Fruit fly (Drosophila melanogaster) whole organism, embryonic: ENCODE results near the gene Nlg4.

Source experiments
- ATbp ChIP-seq: fragments of 200-800 bp; sonication (Bioruptor generic); optimal IDR thresholded peaks from 2 replicates; lab custom pipeline; 2017; ENCODE audit warnings: missing biosample characterization, mild to moderate bottlenecking, missing genetic modification characterization, missing genetic modification reagents
- Antp ChIP-seq: fragments of 200-800 bp; sonication (Bioruptor generic); optimal IDR thresholded peaks from 3 replicates; lab custom pipeline; 2016; ENCODE audit warnings: missing biosample characterization, missing genetic modification characterization
- Atf-2 ChIP-seq: fragments of 200-800 bp; sonication (Bioruptor generic); optimal IDR thresholded peaks from 2 replicates; lab custom pipeline; 2016; ENCODE audit warnings: missing biosample characterization, missing genetic modification characterization
- BEAF-32 ChIP-seq: fragments of 200-800 bp; sonication (Bioruptor generic); optimal IDR thresholded peaks from 3 replicates; lab custom pipeline; 2017; ENCODE audit warnings: missing biosample characterization, missing genetic modification characterization, mild to moderate bottlenecking, moderate library complexity, missing genetic modification reagents
- CG10267 ChIP-seq: fragments of 200-800 bp; sonication (Bioruptor generic); optimal IDR thresholded peaks from 2 replicates; lab custom pipeline; 2018; ENCODE audit warnings: missing biosample characterization, mild to moderate bottlenecking, missing genetic modification characterization, moderate library complexity
- CG10431 ChIP-seq: fragments of 200-800 bp; sonication (Bioruptor generic); optimal IDR thresholded peaks from 3 replicates; lab custom pipeline; 2018; ENCODE audit warnings: missing biosample characterization, mild to moderate bottlenecking, missing genetic modification characterization
- CG11456 ChIP-seq: fragments of 200-800 bp; sonication (Bioruptor generic); IDR thresholded peaks from 3 replicates; pipeline ENCODE4 v1.3.6; 2022; ENCODE audit warnings: missing biosample characterization, missing genetic modification characterization
- CG1529 ChIP-seq: fragments of 200-800 bp; sonication (Bioruptor generic); optimal IDR thresholded peaks from 3 replicates; lab custom pipeline; 2018; ENCODE audit warnings: missing biosample characterization, missing genetic modification characterization
- CG15514 ChIP-seq: fragments of 200-800 bp; sonication (Bioruptor generic); optimal IDR thresholded peaks from 3 replicates; lab custom pipeline; 2017; ENCODE audit warnings: missing biosample characterization, missing genetic modification characterization, mild to moderate bottlenecking, moderate library complexity, missing genetic modification reagents
- CG16813 ChIP-seq: fragments of 200-800 bp; sonication (Bioruptor generic); IDR thresholded peaks from 3 replicates; pipeline ENCODE4 v1.3.6; 2022; ENCODE audit warnings: missing biosample characterization, missing genetic modification characterization; ENCODE audit not compliant: partially characterized antibody
- CG30403 ChIP-seq: fragments of 200-800 bp; sonication (Bioruptor generic); optimal IDR thresholded peaks from 3 replicates; lab custom pipeline; 2016; ENCODE audit warnings: missing biosample characterization, missing genetic modification characterization
- CG31441 ChIP-seq: fragments of 200-800 bp; sonication (Bioruptor generic); IDR thresholded peaks from 2 replicates; pipeline ENCODE4 v1.3.6; 2022; ENCODE audit warnings: missing biosample characterization, missing genetic modification characterization
- CG32532 ChIP-seq: fragments of 200-800 bp; sonication (Bioruptor generic); IDR thresholded peaks from 2 replicates; pipeline ENCODE4 v1.3.6; 2022; ENCODE audit warnings: missing biosample characterization, missing genetic modification characterization
- CG3407 ChIP-seq: fragments of 200-800 bp; sonication (Bioruptor generic); optimal IDR thresholded peaks from 2 replicates; lab custom pipeline; 2018; ENCODE audit warnings: missing biosample characterization, mild to moderate bottlenecking, missing genetic modification characterization
- CG3847 ChIP-seq: fragments of 200-800 bp; sonication (Bioruptor generic); IDR thresholded peaks from 2 replicates; pipeline ENCODE4 v1.3.6; 2022; ENCODE audit warnings: missing biosample characterization, missing genetic modification characterization
- CG4424 ChIP-seq: fragments of 200-800 bp; sonication (Bioruptor generic); optimal IDR thresholded peaks from 3 replicates; lab custom pipeline; 2016; ENCODE audit warnings: missing biosample characterization, missing genetic modification characterization
- CG4707 ChIP-seq: fragments of 200-800 bp; sonication (Bioruptor generic); optimal IDR thresholded peaks from 2 replicates; lab custom pipeline; 2018; ENCODE audit warnings: missing biosample characterization, mild to moderate bottlenecking, missing genetic modification characterization, moderate library complexity
- CG6272 ChIP-seq: fragments of 200-800 bp; sonication (Bioruptor generic); IDR thresholded peaks from 2 replicates; pipeline ENCODE4 v1.3.6; 2022; ENCODE audit warnings: missing biosample characterization, missing genetic modification characterization
- CG6791 ChIP-seq: fragments of 200-800 bp; sonication (Bioruptor generic); IDR thresholded peaks from 3 replicates; pipeline ENCODE4 v1.3.6; 2022; ENCODE audit warnings: missing biosample characterization, missing genetic modification characterization; ENCODE audit not compliant: partially characterized antibody
- CG8478 ChIP-seq: fragments of >200 bp; optimal IDR thresholded peaks from 2 replicates; lab custom pipeline; 2018
- CG9797 ChIP-seq: fragments of 200-800 bp; sonication (Bioruptor generic); optimal IDR thresholded peaks from 3 replicates; lab custom pipeline; 2018; ENCODE audit warnings: missing biosample characterization, mild to moderate bottlenecking, missing genetic modification characterization
- Dfd ChIP-seq, 2 experiments: fragments of >200 bp; optimal IDR thresholded peaks; 2 replicates each; lab custom pipeline; 2017; ENCODE audit warnings: missing biosample characterization in 2 of 2, missing genetic modification characterization in 2 of 2
- Dll ChIP-seq: fragments of 200-800 bp; sonication (Bioruptor generic); IDR thresholded peaks from 4 replicates; pipeline ENCODE4 v1.3.6; 2022; ENCODE audit warnings: missing biosample characterization, missing genetic modification characterization; ENCODE audit not compliant: partially characterized antibody
- Doc3 ChIP-seq: fragments of 200-800 bp; sonication (Bioruptor generic); IDR thresholded peaks from 3 replicates; pipeline ENCODE4 v1.3.6; 2022; ENCODE audit warnings: missing biosample characterization, missing genetic modification characterization; ENCODE audit not compliant: partially characterized antibody
- GATAe ChIP-seq: fragments of 200-800 bp; sonication (Bioruptor generic); conservative IDR thresholded peaks from 2 replicates; pipeline ENCODE4 v1.3.6; 2022; ENCODE audit warnings: missing biosample characterization, missing genetic modification characterization
- HHEX ChIP-seq: fragments of 200-800 bp; sonication (Bioruptor generic); optimal IDR thresholded peaks from 3 replicates; lab custom pipeline; 2017; ENCODE audit warnings: missing biosample characterization, mild to moderate bottlenecking, missing genetic modification characterization, missing genetic modification reagents
- Hand ChIP-seq: fragments of 200-800 bp; sonication (Bioruptor generic); optimal IDR thresholded peaks from 2 replicates; lab custom pipeline; 2017; ENCODE audit warnings: mild to moderate bottlenecking, missing biosample characterization, missing genetic modification reagents, missing genetic modification characterization
- Jarid2 ChIP-seq: fragments of 200-800 bp; sonication (Bioruptor generic); optimal IDR thresholded peaks from 3 replicates; lab custom pipeline; 2017; ENCODE audit warnings: mild to moderate bottlenecking, missing biosample characterization, missing genetic modification reagents, missing genetic modification characterization
- Med ChIP-seq: fragments of 200-800 bp; sonication (Bioruptor generic); peaks from one replicate; lab custom pipeline; 2016; ENCODE audit warnings: missing biosample characterization, missing genetic modification characterization, mild to moderate bottlenecking, inconsistent platforms, moderate library complexity
- NFAT ChIP-seq: fragments of 200-800 bp; sonication (Bioruptor generic); IDR thresholded peaks from 2 replicates; pipeline ENCODE4 v1.3.6; 2022; ENCODE audit warnings: missing biosample characterization, missing genetic modification characterization
- Nf-YC ChIP-seq: fragments of 200-800 bp; optimal IDR thresholded peaks from 3 replicates; lab custom pipeline; 2019; ENCODE audit warnings: missing biosample characterization, mild to moderate bottlenecking, missing genetic modification characterization, moderate library complexity
- Opbp ChIP-seq: fragments of 200-800 bp; sonication (Bioruptor generic); IDR thresholded peaks from 3 replicates; pipeline ENCODE4 v1.3.6; 2022; ENCODE audit warnings: missing biosample characterization, missing genetic modification characterization; ENCODE audit not compliant: partially characterized antibody
- Pdp1 ChIP-seq, 2 experiments: fragments of 200-800 bp; sonication (Bioruptor generic); optimal IDR thresholded peaks; 3 replicates each; lab custom pipeline; 2016; ENCODE audit warnings: missing biosample characterization in 2 of 2, missing genetic modification characterization in 2 of 2, mild to moderate bottlenecking in 1 of 2, moderate library complexity in 1 of 2
- Vsx1 ChIP-seq: fragments of 200-800 bp; sonication (Bioruptor generic); optimal IDR thresholded peaks from 2 replicates; lab custom pipeline; 2017; ENCODE audit warnings: missing biosample characterization, mild to moderate bottlenecking, missing genetic modification characterization, missing genetic modification reagents
- ab ChIP-seq: fragments of 200-800 bp; sonication (Bioruptor generic); optimal IDR thresholded peaks from 2 replicates; lab custom pipeline; 2016; ENCODE audit warnings: missing biosample characterization, missing genetic modification characterization
- ara ChIP-seq: fragments of 200-800 bp; sonication (Bioruptor generic); IDR thresholded peaks from 2 replicates; pipeline ENCODE4 v1.3.6; 2022; ENCODE audit warnings: missing biosample characterization, missing genetic modification characterization
- bsh ChIP-seq, 2 experiments: fragments of 200-800 bp; sonication (Bioruptor generic); optimal IDR thresholded peaks; 2 replicates each; lab custom pipeline; 2017 to 2018; ENCODE audit warnings: mild to moderate bottlenecking in 2 of 2, missing biosample characterization in 2 of 2, missing genetic modification characterization in 2 of 2, moderate library complexity in 1 of 2
- danr ChIP-seq: fragments of 200-800 bp; sonication (Bioruptor generic); IDR thresholded peaks from 2 replicates; pipeline ENCODE4 v1.3.6; 2022; ENCODE audit warnings: missing biosample characterization, missing genetic modification characterization
- dmrt99B ChIP-seq: fragments of 200-800 bp; sonication (Bioruptor generic); optimal IDR thresholded peaks from 2 replicates; lab custom pipeline; 2018; ENCODE audit warnings: missing biosample characterization, mild to moderate bottlenecking, missing genetic modification characterization, moderate library complexity
- inv ChIP-seq: fragments of 200-800 bp; sonication (Bioruptor generic); IDR thresholded peaks from 2 replicates; pipeline ENCODE4 v1.3.6; 2022; ENCODE audit warnings: missing biosample characterization, missing genetic modification characterization; ENCODE audit not compliant: partially characterized antibody
- knrl ChIP-seq: fragments of 200-800 bp; sonication (Bioruptor generic); IDR thresholded peaks from 3 replicates; pipeline ENCODE4 v1.3.6; 2022; ENCODE audit warnings: missing biosample characterization, missing genetic modification characterization; ENCODE audit not compliant: partially characterized antibody
- oc ChIP-seq: fragments of 200-800 bp; sonication (Bioruptor generic); optimal IDR thresholded peaks from 2 replicates; lab custom pipeline; 2018; ENCODE audit warnings: missing biosample characterization, mild to moderate bottlenecking, missing genetic modification characterization, moderate library complexity
- run ChIP-seq: fragments of 200-800 bp; sonication (Bioruptor generic); optimal IDR thresholded peaks from 3 replicates; lab custom pipeline; 2018; ENCODE audit warnings: missing biosample characterization, mild to moderate bottlenecking, missing genetic modification characterization
- schlank ChIP-seq: fragments of 200-800 bp; sonication (Bioruptor generic); optimal IDR thresholded peaks from 2 replicates; lab custom pipeline; 2018; ENCODE audit warnings: missing biosample characterization, mild to moderate bottlenecking, missing genetic modification characterization
- sd ChIP-seq: fragments of 200-800 bp; sonication (Bioruptor generic); optimal IDR thresholded peaks from 3 replicates; lab custom pipeline; 2018; ENCODE audit warnings: missing biosample characterization, mild to moderate bottlenecking, missing genetic modification characterization, moderate library complexity
- ssp ChIP-seq: fragments of 200-800 bp; sonication (Bioruptor generic); IDR thresholded peaks from 2 replicates; pipeline ENCODE4 v1.3.6; 2022; ENCODE audit warnings: missing biosample characterization, missing genetic modification characterization
- stwl ChIP-seq: fragments of 200-800 bp; sonication (Bioruptor generic); optimal IDR thresholded peaks from 3 replicates; lab custom pipeline; 2018; ENCODE audit warnings: missing biosample characterization, mild to moderate bottlenecking, missing genetic modification characterization, moderate library complexity
- twi ChIP-seq: fragments of 200-800 bp; optimal IDR thresholded peaks from 2 replicates; lab custom pipeline; 2019; ENCODE audit warnings: missing biosample characterization, mild to moderate bottlenecking, missing genetic modification characterization, moderate library complexity
- unc-4 ChIP-seq: fragments of 200-800 bp; sonication (Bioruptor generic); IDR thresholded peaks from 2 replicates; pipeline ENCODE4 v1.3.6; 2022; ENCODE audit warnings: missing biosample characterization, missing genetic modification characterization; ENCODE audit not compliant: partially characterized antibody

Nlg4 gene

dm6 chr3R:20252443-20252913 is 47.9 kb downstream of the Nlg4 start, which contains the start of gene cic:
Gene cic (plus strand): TSS chr3R:20252770.
- no peak for TF ChIP-seq CG4424 (GFP tag; lab: Kevin White, UChicago)
- no peak for TF ChIP-seq CG1529
- TF ChIP-seq schlank = no peak
- no peak for TF ChIP-seq run (tag; lab: Kevin White, UChicago)
- 0 out of 2 replicates have a peak, but pooled peaks have one; percentile 8 for TF ChIP-seq CG32532
- no peak for TF ChIP-seq GATAe (GFP tag; lab: Robert Waterston, UW)
- no peak for TF ChIP-seq HHEX (GFP tag; lab: Kevin White, UChicago)
- no peak for TF ChIP-seq Atf-2 (GFP tag; lab: Kevin White, UChicago)
- peak; percentile 50 for TF ChIP-seq BEAF-32
- TF ChIP-seq CG10267 (tag; lab: Kevin White, UChicago) = peak; percentile 45
- no peak for TF ChIP-seq CG10431 (GFP tag; lab: Kevin White, UChicago)
- peak; percentile 96 for TF ChIP-seq CG9797 (GFP tag; lab: Kevin White, UChicago)
- no peak for TF ChIP-seq Dfd (GFP tag; optimal IDR thresholded peaks at IDR 0.05; lab: Kevin White, UChicago)
- no peak for TF ChIP-seq Vsx1 (GFP tag; lab: Kevin White, UChicago)
- peak; percentile 63 for TF ChIP-seq knrl (GFP tag; lab: Robert Waterston, UW)
- no peak for TF ChIP-seq CG8478 (lab: Kevin White, UChicago)
- TF ChIP-seq Jarid2 (GFP tag; lab: Kevin White, UChicago) = peak; percentile 97
- no peak for TF ChIP-seq twi (tag; lab: Kevin White, UChicago)
- TF ChIP-seq NFAT (GFP tag; lab: Robert Waterston, UW) = no peak
- TF ChIP-seq Opbp = peak; percentile 56; the same call in 1 of the 3 replicates
- no peak for TF ChIP-seq danr (GFP tag; lab: Robert Waterston, UW)
- 0 out of 3 replicates have a peak, but pooled peaks have one; percentile 37 for TF ChIP-seq CG16813 (GFP tag; lab: Robert Waterston, UW)
- no peak for TF ChIP-seq oc (tag; lab: Kevin White, UChicago)
- TF ChIP-seq CG3407 (GFP tag; lab: Kevin White, UChicago) = no peak
- peak; percentile 31 for TF ChIP-seq ara
- no peak for TF ChIP-seq dmrt99B (tag; lab: Kevin White, UChicago)
- TF ChIP-seq CG6272 = no peak
- peak; percentile 18 for TF ChIP-seq Nf-YC (tag; lab: Kevin White, UChicago)
- no peak for TF ChIP-seq Antp (GFP tag; lab: Kevin White, UChicago)
- TF ChIP-seq Hand = peak; percentile 15
- 0 out of 2 replicates have a peak, but pooled peaks have one; percentile 13 for TF ChIP-seq inv (GFP tag; lab: Robert Waterston, UW)
- no peak for TF ChIP-seq CG30403 (GFP tag; lab: Kevin White, UChicago)
- peak; percentile 99 for TF ChIP-seq stwl
- TF ChIP-seq CG11456 = peak; percentile 55; the same call in 1 of the 3 replicates
- TF ChIP-seq CG31441 (GFP tag; lab: Robert Waterston, UW) = no peak
- TF ChIP-seq sd (tag; lab: Kevin White, UChicago) = no peak
- peak; percentile 56; the same call in 1 of the 2 replicates for TF ChIP-seq CG3847 (GFP tag; lab: Robert Waterston, UW)
- peak; percentile 92 for TF ChIP-seq Med (GFP tag; lab: Kevin White, UChicago)
- no peak for TF ChIP-seq bsh (GFP tag; optimal IDR thresholded peaks at IDR 0.05; lab: Kevin White, UChicago)
- 0 out of 3 replicates have a peak, but pooled peaks have one; percentile 45 for TF ChIP-seq Doc3 (GFP tag; lab: Robert Waterston, UW)
- no peak for TF ChIP-seq CG4707 (GFP tag; lab: Kevin White, UChicago)
- TF ChIP-seq ATbp (GFP tag; lab: Kevin White, UChicago) = no peak
- TF ChIP-seq ab (GFP tag; lab: Kevin White, UChicago) = no peak
- TF ChIP-seq ssp (GFP tag; lab: Robert Waterston, UW) = no peak
- TF ChIP-seq CG6791 (GFP tag; lab: Robert Waterston, UW) = peak; percentile 54; the same call in 1 of the 3 replicates
- peak in 1 of 2 experiments; percentile 53 for TF ChIP-seq Pdp1 (GFP tag; optimal IDR thresholded peaks at IDR 0.05; lab: Kevin White, UChicago)
- peak; percentile 52 for TF ChIP-seq CG15514 (GFP tag; lab: Kevin White, UChicago)
- peak; percentile 53 for TF ChIP-seq unc-4 (GFP tag; lab: Robert Waterston, UW)
- peak; percentile 71; the same call in 3 of the 4 replicates for TF ChIP-seq Dll (GFP tag; lab: Robert Waterston, UW)
